Worm (Caenorhabditis elegans) whole organism, L4 larva: ENCODE results near the gene R08C7.8.

Experiments used
- dve-1 ChIP-seq: sonication (generic microtip); optimal IDR thresholded peaks from 2 replicates; lab custom pipeline; 2017; ENCODE audit warnings: antibody characterized with exemption, mild to moderate bottlenecking, missing genetic modification characterization, missing compliant biosample characterization; ENCODE audit not compliant: insufficient read depth
- hlh-11 ChIP-seq: fragments of 200-800 bp; sonication (Bioruptor generic); optimal IDR thresholded peaks from 2 replicates; lab custom pipeline; 2018; ENCODE audit warnings: mild to moderate bottlenecking, missing genetic modification characterization, missing compliant biosample characterization
- lir-3 ChIP-seq: sonication (generic microtip); optimal IDR thresholded peaks from 2 replicates; lab custom pipeline; 2016; ENCODE audit warnings: mild to moderate bottlenecking, missing genetic modification characterization, missing compliant biosample characterization
- unc-39 ChIP-seq: sonication (generic microtip); optimal IDR thresholded peaks from 2 replicates; lab custom pipeline; 2017; ENCODE audit warnings: missing biosample characterization, missing genetic modification characterization

- TF ChIP-seq lir-3 = no peak
- no peak for TF ChIP-seq unc-39 (tag; lab: Kevin White, UChicago)
- TF ChIP-seq dve-1 = no peak
- TF ChIP-seq hlh-11 (tag; lab: Kevin White, UChicago) = no peak
These were observed 38.8 kb downstream of the R08C7.8 start for ce11 chrIV:4395555-4395954.
